Fruit fly (Drosophila melanogaster) whole organism, embryonic: ENCODE results near the gene gce.

Source experiments
- Ada2b ChIP-seq: fragments of 200-800 bp; sonication (Bioruptor generic); IDR thresholded peaks from 2 replicates; pipeline ENCODE4 v1.3.6; 2022; ENCODE audit warnings: missing biosample characterization, missing genetic modification characterization
- Bgb ChIP-seq: fragments of 200-800 bp; sonication (Bioruptor generic); IDR thresholded peaks from 2 replicates; pipeline ENCODE4 v1.3.6; 2022; ENCODE audit warnings: missing biosample characterization, missing genetic modification characterization; ENCODE audit not compliant: partially characterized antibody
- CG10267 ChIP-seq: fragments of 200-800 bp; sonication (Bioruptor generic); optimal IDR thresholded peaks from 2 replicates; lab custom pipeline; 2018; ENCODE audit warnings: missing biosample characterization, mild to moderate bottlenecking, missing genetic modification characterization, moderate library complexity
- CG11398 ChIP-seq: fragments of 200-800 bp; sonication (Bioruptor generic); optimal IDR thresholded peaks from 2 replicates; lab custom pipeline; 2016; ENCODE audit warnings: missing biosample characterization, missing genetic modification characterization
- CG11723 ChIP-seq: fragments of 200-800 bp; sonication (Bioruptor generic); optimal IDR thresholded peaks from 2 replicates; lab custom pipeline; 2017; ENCODE audit warnings: missing biosample characterization, mild to moderate bottlenecking, missing genetic modification characterization
- CG12104 ChIP-seq: fragments of 200-800 bp; sonication (Bioruptor generic); optimal IDR thresholded peaks from 3 replicates; lab custom pipeline; 2016; ENCODE audit warnings: missing biosample characterization, missing genetic modification characterization
- CG12391 ChIP-seq: fragments of 200-800 bp; sonication (Bioruptor generic); optimal IDR thresholded peaks from 3 replicates; lab custom pipeline; 2018; ENCODE audit warnings: missing biosample characterization, mild to moderate bottlenecking, missing genetic modification characterization, moderate library complexity
- CG13624 ChIP-seq: fragments of 200-800 bp; sonication (Bioruptor generic); optimal IDR thresholded peaks from 2 replicates; lab custom pipeline; 2016; ENCODE audit warnings: missing biosample characterization, missing genetic modification characterization
- CG15479 ChIP-seq: fragments of 200-800 bp; sonication (Bioruptor generic); optimal IDR thresholded peaks from 3 replicates; lab custom pipeline; 2019; ENCODE audit warnings: missing biosample characterization, mild to moderate bottlenecking, missing genetic modification characterization, moderate library complexity
- CG16815 ChIP-seq: fragments of 200-800 bp; sonication (Bioruptor generic); optimal IDR thresholded peaks from 3 replicates; lab custom pipeline; 2017; ENCODE audit warnings: missing biosample characterization, mild to moderate bottlenecking, missing genetic modification characterization
- CG17186 ChIP-seq: fragments of 200-800 bp; sonication (Bioruptor generic); optimal IDR thresholded peaks from 3 replicates; lab custom pipeline; 2017; ENCODE audit warnings: missing biosample characterization, missing genetic modification reagents, missing genetic modification characterization
- CG17385 ChIP-seq: fragments of 200-800 bp; sonication (Bioruptor generic); optimal IDR thresholded peaks from 3 replicates; lab custom pipeline; 2018; ENCODE audit warnings: missing biosample characterization, mild to moderate bottlenecking, missing genetic modification characterization
- CG17829 ChIP-seq: fragments of 200-800 bp; optimal IDR thresholded peaks from 2 replicates; lab custom pipeline; 2019; ENCODE audit warnings: missing biosample characterization, mild to moderate bottlenecking, missing genetic modification characterization, moderate library complexity
- CG3163 ChIP-seq: fragments of 200-800 bp; sonication (Bioruptor generic); optimal IDR thresholded peaks from 3 replicates; lab custom pipeline; 2016; ENCODE audit warnings: missing biosample characterization, missing genetic modification characterization
- CG34422 ChIP-seq: fragments of 200-800 bp; sonication (Bioruptor generic); IDR thresholded peaks from 3 replicates; pipeline ENCODE4 v1.3.6; 2022; ENCODE audit warnings: missing biosample characterization, missing genetic modification characterization
- CG4617 ChIP-seq: fragments of 200-800 bp; sonication (Bioruptor generic); optimal IDR thresholded peaks from 3 replicates; lab custom pipeline; 2016; ENCODE audit warnings: missing biosample characterization, missing genetic modification characterization, borderline replicate concordance
- CG8924 ChIP-seq: fragments of 200-800 bp; optimal IDR thresholded peaks from 3 replicates; lab custom pipeline; 2019; ENCODE audit warnings: missing biosample characterization, mild to moderate bottlenecking, missing genetic modification characterization, moderate library complexity
- CG9876 ChIP-seq: fragments of 200-800 bp; sonication (Bioruptor generic); optimal IDR thresholded peaks from 2 replicates; lab custom pipeline; 2016; ENCODE audit warnings: missing biosample characterization, missing genetic modification characterization
- Dip2 ChIP-seq: fragments of 200-800 bp; sonication (Bioruptor generic); IDR thresholded peaks from 2 replicates; pipeline ENCODE4 v1.3.6; 2022; ENCODE audit warnings: missing biosample characterization, missing genetic modification characterization
- Doc3 ChIP-seq: fragments of 200-800 bp; sonication (Bioruptor generic); IDR thresholded peaks from 3 replicates; pipeline ENCODE4 v1.3.6; 2022; ENCODE audit warnings: missing biosample characterization, missing genetic modification characterization; ENCODE audit not compliant: partially characterized antibody
- Gsc ChIP-seq: fragments of 200-800 bp; sonication (Bioruptor generic); IDR thresholded peaks from 2 replicates; pipeline ENCODE4 v1.3.6; 2022; ENCODE audit warnings: missing biosample characterization, missing genetic modification characterization
- HmgZ ChIP-seq: fragments of 200-800 bp; sonication (Bioruptor generic); optimal IDR thresholded peaks from 2 replicates; lab custom pipeline; 2018; ENCODE audit warnings: missing biosample characterization, mild to moderate bottlenecking, missing genetic modification characterization
- Jarid2 ChIP-seq: fragments of 200-800 bp; sonication (Bioruptor generic); optimal IDR thresholded peaks from 3 replicates; lab custom pipeline; 2017; ENCODE audit warnings: mild to moderate bottlenecking, missing biosample characterization, missing genetic modification reagents, missing genetic modification characterization
- MTF-1 ChIP-seq: fragments of 200-800 bp; sonication (Bioruptor generic); optimal IDR thresholded peaks from 2 replicates; lab custom pipeline; 2018; ENCODE audit warnings: missing biosample characterization, mild to moderate bottlenecking, missing genetic modification characterization, borderline replicate concordance
- Mad ChIP-seq: fragments of 200-800 bp; sonication (Bioruptor generic); optimal IDR thresholded peaks from 2 replicates; lab custom pipeline; 2016; ENCODE audit warnings: missing biosample characterization, missing genetic modification characterization
- NC2α ChIP-seq: fragments of 200-800 bp; sonication (Bioruptor generic); optimal IDR thresholded peaks from 2 replicates; lab custom pipeline; 2016; ENCODE audit warnings: missing biosample characterization, missing genetic modification characterization
- Nf-YB ChIP-seq: fragments of 200-800 bp; sonication (Bioruptor generic); optimal IDR thresholded peaks from 3 replicates; lab custom pipeline; 2019; ENCODE audit warnings: missing biosample characterization, mild to moderate bottlenecking, missing genetic modification characterization, moderate library complexity
- Ravus ChIP-seq: fragments of 200-800 bp; sonication (Bioruptor generic); IDR thresholded peaks from 2 replicates; pipeline ENCODE4 v1.3.6; 2022; ENCODE audit warnings: missing biosample characterization, missing genetic modification characterization
- Sin3A ChIP-seq: fragments of >200 bp; optimal IDR thresholded peaks from 2 replicates; lab custom pipeline; 2018
- Sox100B ChIP-seq: fragments of 200-800 bp; sonication (Bioruptor generic); optimal IDR thresholded peaks from 3 replicates; lab custom pipeline; 2018; ENCODE audit warnings: missing biosample characterization, mild to moderate bottlenecking, missing genetic modification characterization
- Stat92E ChIP-seq, 3 experiments: fragments of >200 bp in 2 of 3; fragments of 200-800 bp in 1 of 3; sonication (Bioruptor generic) in 1 of 3; optimal IDR thresholded peaks; 2 replicates each; lab custom pipeline; 2017 to 2019; ENCODE audit warnings: missing biosample characterization in 3 of 3, missing genetic modification characterization in 3 of 3, mild to moderate bottlenecking in 1 of 3, moderate library complexity in 1 of 3
- amos ChIP-seq: fragments of 200-800 bp; sonication (Bioruptor generic); IDR thresholded peaks from 2 replicates; pipeline ENCODE4 v1.3.6; 2022; ENCODE audit warnings: missing biosample characterization, missing genetic modification characterization; ENCODE audit not compliant: partially characterized antibody
- ase ChIP-seq: fragments of 200-800 bp; sonication (Bioruptor generic); IDR thresholded peaks from 3 replicates; pipeline ENCODE4 v1.3.6; 2022; ENCODE audit warnings: missing biosample characterization, missing genetic modification characterization
- az2 ChIP-seq: fragments of 200-800 bp; sonication (Bioruptor generic); optimal IDR thresholded peaks from 3 replicates; lab custom pipeline; 2016; ENCODE audit warnings: missing biosample characterization, missing genetic modification characterization
- br ChIP-seq: fragments of >200 bp; optimal IDR thresholded peaks from 2 replicates; lab custom pipeline; 2017
- caup ChIP-seq: fragments of 200-800 bp; sonication (Bioruptor generic); optimal IDR thresholded peaks from 3 replicates; lab custom pipeline; 2017; ENCODE audit warnings: missing biosample characterization, mild to moderate bottlenecking, missing genetic modification characterization, moderate library complexity; ENCODE audit not compliant: severe bottlenecking
- ci ChIP-seq: fragments of 200-800 bp; sonication (Bioruptor generic); IDR thresholded peaks from 3 replicates; pipeline ENCODE4 v1.3.6; 2022; ENCODE audit warnings: missing biosample characterization, missing genetic modification characterization
- disco-r ChIP-seq: fragments of 200-800 bp; sonication (Bioruptor generic); optimal IDR thresholded peaks from 2 replicates; lab custom pipeline; 2016; ENCODE audit warnings: missing biosample characterization, missing genetic modification characterization
- ems ChIP-seq: fragments of 200-800 bp; sonication (Bioruptor generic); optimal IDR thresholded peaks from 3 replicates; lab custom pipeline; 2016; ENCODE audit warnings: missing biosample characterization, missing genetic modification characterization
- gsb ChIP-seq: fragments of 200-800 bp; sonication (Bioruptor generic); IDR thresholded peaks from 2 replicates; pipeline ENCODE4 v1.3.6; 2022; ENCODE audit warnings: missing biosample characterization, missing genetic modification characterization
- h ChIP-seq: fragments of >200 bp; optimal IDR thresholded peaks from 2 replicates; lab custom pipeline; 2017
- odd ChIP-seq: fragments of 200-800 bp; sonication (Bioruptor generic); optimal IDR thresholded peaks from 2 replicates; lab custom pipeline; 2017; ENCODE audit warnings: missing biosample characterization, mild to moderate bottlenecking, missing genetic modification characterization
- pan ChIP-seq, 4 experiments: fragments of >200 bp in 3 of 4; fragments of 200-800 bp in 1 of 4; sonication (Bioruptor generic) in 1 of 4; optimal IDR thresholded peaks in 3 of 4; IDR thresholded peaks in 1 of 4; 2 replicates each; pipeline versions ENCODE4 v1.3.6 to Lab custom; 2017 to 2022; ENCODE audit warnings: missing biosample characterization in 2 of 4, missing genetic modification characterization in 2 of 4, mixed read lengths in 1 of 4
- ranshi ChIP-seq: fragments of 200-800 bp; sonication (Bioruptor generic); IDR thresholded peaks from 2 replicates; pipeline ENCODE4 v1.3.6; 2022; ENCODE audit warnings: missing biosample characterization, missing genetic modification characterization
- sc ChIP-seq, 3 experiments: fragments of >200 bp in 2 of 3; fragments of 200-800 bp in 1 of 3; sonication (Bioruptor generic) in 1 of 3; optimal IDR thresholded peaks; 2 replicates in 2 of 3; 3 replicates in 1 of 3; lab custom pipeline; 2017; ENCODE audit warnings: mild to moderate bottlenecking in 1 of 3, missing biosample characterization in 1 of 3, missing genetic modification characterization in 1 of 3, missing genetic modification reagents in 1 of 3
- ssp ChIP-seq: fragments of 200-800 bp; sonication (Bioruptor generic); IDR thresholded peaks from 2 replicates; pipeline ENCODE4 v1.3.6; 2022; ENCODE audit warnings: missing biosample characterization, missing genetic modification characterization
- trem ChIP-seq: fragments of 200-800 bp; optimal IDR thresholded peaks from 3 replicates; lab custom pipeline; 2019; ENCODE audit warnings: missing biosample characterization, mild to moderate bottlenecking, missing genetic modification characterization, moderate library complexity
- wdn ChIP-seq: fragments of 200-800 bp; sonication (Bioruptor generic); IDR thresholded peaks from 2 replicates; pipeline ENCODE4 v1.3.6; 2022; ENCODE audit warnings: missing biosample characterization, missing genetic modification characterization
- zen2 ChIP-seq: fragments of 200-800 bp; sonication (Bioruptor generic); IDR thresholded peaks from 3 replicates; pipeline ENCODE4 v1.3.6; 2022; ENCODE audit warnings: missing biosample characterization, missing genetic modification characterization; ENCODE audit not compliant: partially characterized antibody

gce gene

DNA sequence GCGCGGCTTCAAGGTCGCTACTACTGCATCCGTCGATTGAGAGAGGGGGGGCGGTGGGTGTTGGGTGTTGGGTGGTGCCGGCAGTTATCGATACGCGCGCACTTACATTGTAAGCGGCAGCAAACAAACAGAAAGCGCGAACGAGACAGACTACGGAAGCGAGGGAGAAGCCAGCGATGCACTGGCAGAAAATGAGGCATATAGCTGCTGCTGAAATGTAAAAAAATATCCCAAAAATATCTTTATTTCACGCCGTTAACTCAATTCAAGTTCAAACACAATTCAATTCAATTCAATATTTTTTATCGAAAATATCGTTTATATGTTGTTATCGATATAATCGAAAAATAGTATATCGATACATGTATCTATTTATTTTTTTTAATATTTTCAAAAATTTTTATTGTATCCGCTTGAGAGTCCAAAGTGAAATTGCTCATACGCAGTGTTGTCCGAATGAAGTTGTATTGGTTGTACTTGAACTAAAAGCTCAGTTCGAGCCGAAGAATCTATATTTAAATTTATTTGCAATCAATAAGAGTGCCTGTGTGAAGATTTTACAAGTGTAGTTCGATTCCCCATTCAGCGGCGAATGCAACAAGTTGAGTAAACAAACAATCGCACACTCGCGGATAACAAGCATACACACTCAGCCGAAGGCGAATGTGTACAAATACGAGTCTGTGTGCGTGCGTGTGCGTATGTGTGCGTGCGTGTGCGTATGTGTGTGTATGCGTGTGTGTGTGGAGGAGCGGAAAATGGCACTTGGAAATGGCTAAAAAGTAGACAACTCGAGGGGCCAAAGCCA, 14.7 kb downstream of the gce start (continued):
- TF ChIP-seq CG13624 (GFP tag; lab: Kevin White, UChicago) (no peak), NC2α (no peak), CG4617 (GFP tag; lab: Kevin White, UChicago) (no peak), Stat92E (GFP tag; optimal IDR thresholded peaks at IDR 0.05; lab: Kevin White, UChicago) (peak in 1 of 3 experiments; percentile 42), amos (GFP tag; lab: Robert Waterston, UW) (no peak), ems (no peak), CG10267 (tag; lab: Kevin White, UChicago) (no peak), Mad (GFP tag; lab: Kevin White, UChicago) (no peak), ssp (GFP tag; lab: Robert Waterston, UW) (no peak), CG17186 (GFP tag; lab: Kevin White, UChicago) (no peak), ci (GFP tag; lab: Robert Waterston, UW) (0 out of 3 replicates have a peak, but pooled peaks have one; percentile 24), CG12104 (GFP tag; lab: Kevin White, UChicago) (peak; percentile 9), Gsc (no peak), gsb (GFP tag; lab: Robert Waterston, UW) (no peak), CG12391 (tag; lab: Kevin White, UChicago) (peak; percentile 29), h (lab: Kevin White, UChicago) (no peak), CG3163 (GFP tag; lab: Kevin White, UChicago) (no peak), pan (optimal IDR thresholded peaks at IDR 0.05; lab: Kevin White, UChicago) (no peak), pan (GFP tag; optimal IDR thresholded peaks at IDR 0.05 in 1 of 2, IDR thresholded peaks at IDR 0.05 in 1 of 2) (peak; percentile 40 to 58), CG17829 (tag; lab: Kevin White, UChicago) (peak; percentile 1), CG8924 (tag; lab: Kevin White, UChicago) (peak; percentile 26), sc (optimal IDR thresholded peaks at IDR 0.05; lab: Kevin White, UChicago) (no peak), sc (GFP tag; optimal IDR thresholded peaks at IDR 0.05; lab: Kevin White, UChicago) (no peak), CG17385 (GFP tag; lab: Kevin White, UChicago) (peak; percentile 4), CG9876 (GFP tag; lab: Kevin White, UChicago) (no peak), caup (GFP tag; lab: Kevin White, UChicago) (no peak), az2 (GFP tag; lab: Kevin White, UChicago) (peak; percentile 12), Sin3A (lab: Kevin White, UChicago) (no peak), CG11723 (GFP tag; lab: Kevin White, UChicago) (no peak), Ada2b (GFP tag; lab: Robert Waterston, UW) (no peak), CG16815 (no peak), ase (no peak), Jarid2 (GFP tag; lab: Kevin White, UChicago) (no peak), CG11398 (GFP tag; lab: Kevin White, UChicago) (no peak), HmgZ (tag; lab: Kevin White, UChicago) (no peak), disco-r (no peak), Sox100B (peak; percentile 61), CG34422 (GFP tag; lab: Robert Waterston, UW) (no peak), Bgb (GFP tag; lab: Robert Waterston, UW) (no peak), Doc3 (no peak), CG15479 (no peak), Ravus (GFP tag; lab: Robert Waterston, UW) (no peak), br (lab: Kevin White, UChicago) (no peak), Nf-YB (no peak), trem (tag; lab: Kevin White, UChicago) (no peak), Dip2 (no peak), zen2 (GFP tag; lab: Robert Waterston, UW) (no peak), odd (peak; percentile 37), ranshi (no peak), MTF-1 (GFP tag; lab: Kevin White, UChicago) (no peak), wdn (GFP tag; lab: Robert Waterston, UW) (no peak)
